Worm (Caenorhabditis elegans) whole organism, L1 larva: ENCODE data around the gene col-139.

ENCODE experiments used
- ama-1 ChIP-seq: fragments of 150-350 bp; optimal IDR thresholded peaks from 2 replicates; lab custom pipeline; 2014
- egl-27 ChIP-seq, 2 experiments: fragments of 150-350 bp in 1 of 2; sonication (generic microtip); optimal IDR thresholded peaks; 3 replicates each; lab custom pipeline; 2017 to 2018; ENCODE audit warnings: missing biosample characterization in 2 of 2, missing genetic modification characterization in 2 of 2, missing genetic modification reagents in 2 of 2
- hlh-17 ChIP-seq: fragments of 200-800 bp; sonication (Bioruptor generic); optimal IDR thresholded peaks from 2 replicates; lab custom pipeline; 2018; ENCODE audit warnings: missing genetic modification characterization, mild to moderate bottlenecking, missing compliant biosample characterization, moderate library complexity, borderline replicate concordance
- jun-1 ChIP-seq: fragments of 150-350 bp; optimal IDR thresholded peaks from 2 replicates; lab custom pipeline; 2014; ENCODE audit warnings: missing biosample characterization, missing genetic modification reagents, missing genetic modification characterization
- nhr-76 ChIP-seq: sonication (generic microtip); optimal IDR thresholded peaks from 2 replicates; lab custom pipeline; 2017; ENCODE audit warnings: missing biosample characterization, missing genetic modification characterization
- skn-1 ChIP-seq: fragments of 150-350 bp; optimal IDR thresholded peaks from 2 replicates; lab custom pipeline; 2014; ENCODE audit warnings: missing biosample characterization, missing genetic modification characterization

DNA sequence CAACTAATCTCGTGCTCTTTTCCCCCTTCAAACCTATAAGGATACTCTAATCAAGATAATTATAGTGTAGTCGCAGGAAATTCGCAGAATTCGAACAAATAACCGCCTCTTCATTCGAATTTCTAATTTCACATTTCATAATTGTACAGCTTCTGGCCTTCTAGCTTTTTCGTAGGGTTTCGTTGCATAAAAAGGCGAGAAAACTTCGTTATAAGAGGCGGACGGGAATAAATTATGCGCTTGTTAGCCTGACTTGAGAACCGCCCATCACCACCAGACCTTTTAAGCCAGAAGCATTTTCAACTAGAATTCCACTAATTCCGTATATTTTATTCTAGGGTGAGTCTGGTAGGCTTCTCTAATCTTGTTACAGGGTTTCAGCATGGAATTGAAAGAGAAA lies 27.9 kb upstream of the col-139 start, which contains the start of gene K03B4.4:
- TF ChIP-seq jun-1 (tag; lab: Kevin White, UChicago): no peak
- TF ChIP-seq nhr-76: no peak
- TF ChIP-seq egl-27 (tag; optimal IDR thresholded peaks at IDR 0.05; lab: Kevin White, UChicago): no peak
- TF ChIP-seq skn-1 (tag; lab: Kevin White, UChicago): no peak
- no peak for TF ChIP-seq hlh-17 (GFP tag; lab: Kevin White, UChicago)
- TF ChIP-seq ama-1 (lab: Kevin White, UChicago): no peak
